Worm (Caenorhabditis elegans): ENCODE results near the gene aak-1.

Gene aak-1

DNA sequence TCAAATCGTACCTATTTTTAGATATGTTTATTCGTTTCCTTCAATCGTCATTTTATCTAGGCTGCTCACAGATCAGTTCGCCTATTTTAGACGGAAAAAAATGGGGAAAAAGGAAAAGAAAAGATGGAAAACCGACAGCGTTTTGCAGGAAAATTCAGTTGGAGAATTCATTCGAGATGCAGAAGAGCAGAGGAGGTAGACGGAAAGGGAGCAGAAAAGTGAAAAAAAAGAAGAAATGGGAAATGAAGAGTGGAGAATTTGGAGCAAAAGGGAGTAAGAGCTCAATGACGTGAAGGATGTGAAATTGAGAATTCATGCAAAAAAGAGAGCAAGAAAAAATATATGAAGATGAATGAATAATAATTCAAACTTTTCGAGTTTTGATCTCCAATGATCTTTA is 23.6 kb upstream of the aak-1 start:
- TF ChIP-seq ceh-62 (tag; optimal IDR thresholded peaks at IDR 0.05) (no peak), unc-62 (GFP tag; optimal IDR thresholded peaks at IDR 0.05 in 1 of 2) (no peak), unc-62 (tag; optimal IDR thresholded peaks at IDR 0.05) (no peak), tag-97 (GFP tag; IDR thresholded peaks at IDR 0.05) (no peak), nhr-6 (tag; optimal IDR thresholded peaks at IDR 0.05) (no peak), lin-38 (GFP tag; IDR thresholded peaks at IDR 0.05) (no peak), mxl-3 (GFP tag; optimal IDR thresholded peaks at IDR 0.05) (no peak), daf-16 (GFP tag; optimal IDR thresholded peaks at IDR 0.05) (no peak), daf-16 (tag; optimal IDR thresholded peaks at IDR 0.05) (no peak), madf-5 (GFP tag; IDR thresholded peaks at IDR 0.05) (no peak), dmd-6 (GFP tag; IDR thresholded peaks at IDR 0.05) (no peak), Y75B8A.6 (GFP tag; IDR thresholded peaks at IDR 0.05) (no peak), arid-1 (GFP tag; conservative IDR thresholded peaks at IDR 0.05) (no peak), Y48G9A.11 (GFP tag; IDR thresholded peaks at IDR 0.05) (no peak)

DNA sequence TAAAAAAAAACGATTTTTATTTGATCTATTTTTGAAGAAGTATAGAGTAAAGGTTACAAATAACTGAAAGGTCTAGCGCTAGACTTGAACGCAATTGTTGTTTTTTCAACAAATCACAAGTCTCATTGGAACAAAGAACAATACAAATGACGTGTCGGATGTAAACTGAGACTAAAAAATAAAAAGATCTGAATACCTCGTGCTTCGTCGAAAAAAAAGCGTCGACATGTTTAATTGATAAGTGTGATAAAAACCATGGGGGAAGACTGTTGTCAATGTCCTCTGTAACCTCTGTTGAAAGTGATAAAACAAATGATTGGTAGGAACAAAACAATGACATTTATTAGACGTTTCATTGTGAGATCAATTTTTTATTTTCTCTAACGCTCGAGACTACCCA is 21.9 kb upstream of the aak-1 start:
- TF ChIP-seq lsy-2 (tag; optimal IDR thresholded peaks at IDR 0.05) (peak in 1 of 2 experiments; percentile 47), nhr-77 (tag; optimal IDR thresholded peaks at IDR 0.05) (peak; percentile 70), spr-3 (GFP tag; optimal IDR thresholded peaks at IDR 0.05) (no peak), mdl-1 (tag; optimal IDR thresholded peaks at IDR 0.05) (peak in 1 of 2 experiments; percentile 77), Y75B8A.6 (GFP tag; IDR thresholded peaks at IDR 0.05) (no peak), lin-13 (GFP tag; optimal IDR thresholded peaks at IDR 0.05) (no peak), nhr-48 (tag; optimal IDR thresholded peaks at IDR 0.05) (peak; percentile 58), dmd-6 (GFP tag; IDR thresholded peaks at IDR 0.05) (peak; percentile 96), set-16 (GFP tag; IDR thresholded peaks at IDR 0.05) (no peak), daf-16 (GFP tag; optimal IDR thresholded peaks at IDR 0.05) (no peak), daf-16 (tag; optimal IDR thresholded peaks at IDR 0.05) (peak; percentile 83), mep-1 (tag; optimal IDR thresholded peaks at IDR 0.05) (peak; percentile 46), nhr-111 (GFP tag; optimal IDR thresholded peaks at IDR 0.05) (no peak), php-3 (GFP tag; IDR thresholded peaks at IDR 0.05) (peak; percentile 87), snpc-4 (tag; optimal IDR thresholded peaks at IDR 0.05) (no peak), pqm-1 (tag; optimal IDR thresholded peaks at IDR 0.05) (peak; percentile 50), nhr-25 (tag; optimal IDR thresholded peaks at IDR 0.05; ENCODE audit: borderline replicate concordance, insufficient read depth) (peak; percentile 7), cey-2 (tag; optimal IDR thresholded peaks at IDR 0.05; ENCODE audit: borderline replicate concordance, insufficient read depth) (no peak), pha-4 (GFP tag; IDR thresholded peaks at IDR 0.05) (no peak), pha-4 (tag; optimal IDR thresholded peaks at IDR 0.05) (no peak), aha-1 (tag) (no peak), T20F7.1 (GFP tag; optimal IDR thresholded peaks at IDR 0.05) (peak; percentile 57), nhr-28 (tag; optimal IDR thresholded peaks at IDR 0.05) (peak; percentile 78), tra-1 (GFP tag; IDR thresholded peaks at IDR 0.05) (0 out of 2 replicates have a peak, but pooled peaks have one; percentile 52), skn-1 (tag; optimal IDR thresholded peaks at IDR 0.05) (no peak), hlh-30 (tag; optimal IDR thresholded peaks at IDR 0.05; ENCODE audit: insufficient read depth) (peak; percentile 91), T26A8.4 (GFP tag; IDR thresholded peaks at IDR 0.05) (no peak), hif-1 (tag; optimal IDR thresholded peaks at IDR 0.05) (peak in 1 of 2 experiments; percentile 38), sdz-12 (GFP tag; optimal IDR thresholded peaks at IDR 0.05) (no peak), mdt-29 (GFP tag; IDR thresholded peaks at IDR 0.05) (no peak), hlh-11 (tag; optimal IDR thresholded peaks at IDR 0.05) (peak; percentile 88), mxl-3 (GFP tag; optimal IDR thresholded peaks at IDR 0.05) (peak; percentile 3), nhr-10 (tag; optimal IDR thresholded peaks at IDR 0.05) (no peak), dve-1 (tag; optimal IDR thresholded peaks at IDR 0.05; ENCODE audit: insufficient read depth) (peak; percentile 92)

Data from whole organism, L4 larva.